Fruit fly (Drosophila melanogaster) whole organism, prepupa: ENCODE results near the gene CG15814.

Experiments
- CG10631 ChIP-seq: fragments of 200-800 bp; sonication (Bioruptor generic); optimal IDR thresholded peaks from 2 replicates; lab custom pipeline; 2016; ENCODE audit warnings: missing biosample characterization, missing genetic modification characterization
- CG11294 ChIP-seq: fragments of 200-800 bp; sonication (Bioruptor generic); IDR thresholded peaks from 2 replicates; pipeline ENCODE4 v1.3.6; 2022; ENCODE audit warnings: missing biosample characterization, missing genetic modification characterization
- CG8632 ChIP-seq: fragments of 200-800 bp; sonication (Bioruptor generic); optimal IDR thresholded peaks from 3 replicates; lab custom pipeline; 2016; ENCODE audit warnings: missing biosample characterization, missing genetic modification characterization
- fd85E ChIP-seq: fragments of 200-800 bp; sonication (Bioruptor generic); optimal IDR thresholded peaks from 3 replicates; lab custom pipeline; 2016; ENCODE audit warnings: missing biosample characterization, missing genetic modification characterization

DNA sequence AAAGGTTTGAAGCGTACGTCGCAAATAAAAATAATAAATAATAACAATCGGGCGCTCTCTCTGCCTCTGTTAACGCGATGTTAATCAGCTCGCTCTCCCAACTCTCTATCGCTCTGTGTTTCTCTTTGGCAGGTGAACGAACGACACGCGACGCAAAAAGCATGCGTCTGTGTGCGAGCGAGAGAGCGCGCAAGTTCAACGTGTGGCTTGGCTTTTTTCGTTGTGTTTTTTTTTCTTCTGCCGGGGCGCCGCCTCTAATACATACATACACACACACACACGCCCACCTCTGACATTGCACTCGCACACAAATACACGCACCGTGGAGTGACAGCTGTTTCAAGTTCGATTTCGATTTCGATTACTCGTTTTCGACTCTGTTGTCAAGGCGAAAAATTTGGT, 28.5 kb upstream of the CG15814 start:
- TF ChIP-seq CG11294 = no peak
- TF ChIP-seq fd85E = peak; percentile 46
- TF ChIP-seq CG8632 (GFP tag; lab: Kevin White, UChicago) = no peak
- TF ChIP-seq CG10631 (GFP tag; lab: Kevin White, UChicago) = no peak
